Fruit fly (Drosophila melanogaster) whole organism, wandering third instar larva: Measurements from ENCODE around the gene CG34291.

ENCODE experiments used
- Abd-B ChIP-seq: fragments of >200 bp; optimal IDR thresholded peaks from 2 replicates; lab custom pipeline; 2017; ENCODE audit warnings: missing biosample characterization, missing genetic modification characterization
- CG32264 ChIP-seq: fragments of 200-800 bp; sonication (Bioruptor generic); optimal IDR thresholded peaks from 2 replicates; lab custom pipeline; 2016; ENCODE audit warnings: missing biosample characterization, missing genetic modification characterization
- CG9705 ChIP-seq: fragments of 200-800 bp; sonication (Bioruptor generic); optimal IDR thresholded peaks from 2 replicates; lab custom pipeline; 2018; ENCODE audit warnings: missing biosample characterization, mild to moderate bottlenecking, missing genetic modification characterization
- CrebA ChIP-seq: fragments of 200-800 bp; sonication (Bioruptor generic); optimal IDR thresholded peaks from 2 replicates; lab custom pipeline; 2016; ENCODE audit warnings: missing biosample characterization, mild to moderate bottlenecking, missing genetic modification characterization, borderline replicate concordance
- Dfd ChIP-seq: fragments of >200 bp; optimal IDR thresholded peaks from 2 replicates; lab custom pipeline; 2017; ENCODE audit warnings: missing biosample characterization, missing genetic modification characterization
- Dif ChIP-seq: fragments of 200-275, 200-300 bp; sonication (Bioruptor generic); optimal IDR thresholded peaks from 2 replicates; lab custom pipeline; 2018; ENCODE audit warnings: missing biosample characterization, missing genetic modification characterization; ENCODE audit not compliant: partially characterized antibody
- GATAd ChIP-seq: sonication (Bioruptor generic); optimal IDR thresholded peaks from 2 replicates; lab custom pipeline; 2016; ENCODE audit warnings: missing biosample characterization, missing genetic modification characterization
- HLH106 ChIP-seq: fragments of 200-800 bp; optimal IDR thresholded peaks from 3 replicates; lab custom pipeline; 2019; ENCODE audit warnings: missing biosample characterization, mild to moderate bottlenecking, missing genetic modification characterization, moderate library complexity
- Hr78 ChIP-seq: fragments of >200 bp; optimal IDR thresholded peaks from 2 replicates; lab custom pipeline; 2017; ENCODE audit warnings: missing biosample characterization, missing genetic modification characterization
- Hr83 ChIP-seq: fragments of 200-300 bp; sonication (Bioruptor generic); optimal IDR thresholded peaks from 2 replicates; lab custom pipeline; 2016; ENCODE audit warnings: missing biosample characterization, mild to moderate bottlenecking, missing genetic modification characterization, moderate library complexity; ENCODE audit not compliant: poor library complexity, severe bottlenecking
- Jra ChIP-seq: sonication (Bioruptor generic); optimal IDR thresholded peaks from 2 replicates; lab custom pipeline; 2016; ENCODE audit warnings: missing biosample characterization, missing genetic modification characterization
- Myc ChIP-seq: fragments of >200 bp; optimal IDR thresholded peaks from 2 replicates; lab custom pipeline; 2017
- N ChIP-seq: fragments of >200 bp; optimal IDR thresholded peaks from 2 replicates; lab custom pipeline; 2018; ENCODE audit warnings: missing biosample characterization, missing external identifiers, missing genetic modification characterization
- Sp1 ChIP-seq: fragments of 200-800 bp; sonication (Bioruptor generic); optimal IDR thresholded peaks from 3 replicates; lab custom pipeline; 2019; ENCODE audit warnings: missing biosample characterization, mild to moderate bottlenecking, missing genetic modification characterization, moderate library complexity
- Vsx2 ChIP-seq: fragments of 200-300, 225-300 bp; sonication (Bioruptor generic); optimal IDR thresholded peaks from 2 replicates; lab custom pipeline; 2018; ENCODE audit warnings: missing biosample characterization, missing genetic modification characterization; ENCODE audit not compliant: partially characterized antibody
- br ChIP-seq: fragments of 200-800 bp; sonication (Bioruptor generic); optimal IDR thresholded peaks from 2 replicates; lab custom pipeline; 2016; ENCODE audit warnings: missing biosample characterization, missing genetic modification characterization
- brk ChIP-seq: fragments of 200-800 bp; sonication (Bioruptor generic); optimal IDR thresholded peaks from 2 replicates; lab custom pipeline; 2016; ENCODE audit warnings: missing biosample characterization, mild to moderate bottlenecking, missing genetic modification characterization
- dl ChIP-seq, 2 experiments: fragments of 175-275, 200-275 bp in 1 of 2; fragments of 200-275 bp in 1 of 2; sonication (Bioruptor generic); optimal IDR thresholded peaks; lab custom pipeline; 2018; ENCODE audit warnings: mild to moderate bottlenecking in 2 of 2, missing biosample characterization in 2 of 2, missing genetic modification characterization in 2 of 2, moderate library complexity in 2 of 2; ENCODE audit not compliant: partially characterized antibody in 2 of 2, insufficient read depth in 1 of 2
- ey ChIP-seq: fragments of 200-800 bp; sonication (Bioruptor generic); optimal IDR thresholded peaks from 2 replicates; lab custom pipeline; 2016; ENCODE audit warnings: missing biosample characterization, missing genetic modification characterization
- foxo ChIP-seq, 2 experiments: fragments of 200-800 bp; sonication (Bioruptor generic); optimal IDR thresholded peaks; 2 replicates in 1 of 2; 3 replicates in 1 of 2; lab custom pipeline; 2016 to 2017; ENCODE audit warnings: missing biosample characterization in 2 of 2, missing genetic modification characterization in 2 of 2
- fru ChIP-seq: fragments of 200-800 bp; sonication (Bioruptor generic); optimal IDR thresholded peaks from 3 replicates; lab custom pipeline; 2016; ENCODE audit warnings: missing biosample characterization, mild to moderate bottlenecking, missing genetic modification characterization
- h ChIP-seq: fragments of 200-800 bp; sonication (Bioruptor generic); optimal IDR thresholded peaks from 3 replicates; lab custom pipeline; 2016; ENCODE audit warnings: missing biosample characterization, mild to moderate bottlenecking, missing genetic modification characterization
- lola ChIP-seq: fragments of >200 bp; optimal IDR thresholded peaks from 2 replicates; lab custom pipeline; 2017; ENCODE audit warnings: missing biosample characterization, missing genetic modification characterization
- pan ChIP-seq: fragments of >200 bp; optimal IDR thresholded peaks from 2 replicates; lab custom pipeline; 2017
- psq ChIP-seq: fragments of 200-800 bp; sonication (Bioruptor generic); optimal IDR thresholded peaks from 3 replicates; lab custom pipeline; 2017; ENCODE audit warnings: missing biosample characterization, mild to moderate bottlenecking, missing genetic modification characterization, moderate library complexity
- rgr ChIP-seq: fragments of 200-800 bp; sonication (Bioruptor generic); optimal IDR thresholded peaks from 3 replicates; lab custom pipeline; 2016; ENCODE audit warnings: missing biosample characterization, mild to moderate bottlenecking, missing genetic modification characterization
- sage ChIP-seq: fragments of 200-800 bp; sonication (Bioruptor generic); optimal IDR thresholded peaks from 2 replicates; lab custom pipeline; 2016; ENCODE audit warnings: missing biosample characterization, mild to moderate bottlenecking, missing genetic modification characterization
- sv ChIP-seq: fragments of 200-800 bp; sonication (Bioruptor generic); optimal IDR thresholded peaks from 3 replicates; lab custom pipeline; 2016; ENCODE audit warnings: missing biosample characterization, missing genetic modification characterization
- tai ChIP-seq: sonication (Bioruptor generic); optimal IDR thresholded peaks from 2 replicates; lab custom pipeline; 2016; ENCODE audit warnings: missing biosample characterization, missing genetic modification characterization
- usp ChIP-seq: fragments of >200 bp; optimal IDR thresholded peaks from 2 replicates; lab custom pipeline; 2017; ENCODE audit warnings: missing biosample characterization, missing genetic modification characterization
- woc ChIP-seq: sonication (Bioruptor generic); optimal IDR thresholded peaks from 2 replicates; lab custom pipeline; 2016; ENCODE audit warnings: missing biosample characterization, mild to moderate bottlenecking, missing genetic modification characterization

Gene CG34291

DNA sequence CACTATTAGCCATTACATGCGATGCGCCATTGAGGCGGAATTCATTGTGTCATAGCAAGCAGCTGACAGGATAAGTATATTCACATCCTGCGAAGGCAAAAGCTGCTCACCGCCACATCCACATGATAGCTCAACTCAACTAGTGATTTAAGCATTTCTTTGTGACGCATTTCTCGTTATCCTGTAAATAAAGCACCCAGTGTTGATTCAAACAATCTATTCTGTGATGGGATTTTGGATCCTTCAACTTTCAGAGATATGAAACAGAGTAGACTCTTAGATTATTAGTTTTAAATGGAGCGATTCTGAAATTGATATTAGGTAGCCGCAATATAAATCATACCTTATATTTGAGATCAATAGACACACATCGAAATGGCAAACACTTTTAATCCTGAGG is 23.2 kb upstream of the CG34291 start, which contains the start of gene Hex-t1:
Gene Hex-t1, plus strand, starts transcription at position 301 of the 400 bp plus-strand sequence.
- TF ChIP-seq rgr (no peak), woc (no peak), br (GFP tag; lab: Kevin White, UChicago) (no peak), N (GFP tag; lab: Kevin White, UChicago) (no peak), CrebA (GFP tag; lab: Kevin White, UChicago) (no peak), lola (GFP tag; lab: Kevin White, UChicago) (no peak), GATAd (no peak), h (GFP tag; lab: Kevin White, UChicago) (no peak), Vsx2 (GFP tag; lab: Kevin White, UChicago) (no peak), HLH106 (tag; lab: Kevin White, UChicago) (no peak), sv (GFP tag; lab: Kevin White, UChicago) (no peak), fru (GFP tag; lab: Kevin White, UChicago) (no peak)

DNA sequence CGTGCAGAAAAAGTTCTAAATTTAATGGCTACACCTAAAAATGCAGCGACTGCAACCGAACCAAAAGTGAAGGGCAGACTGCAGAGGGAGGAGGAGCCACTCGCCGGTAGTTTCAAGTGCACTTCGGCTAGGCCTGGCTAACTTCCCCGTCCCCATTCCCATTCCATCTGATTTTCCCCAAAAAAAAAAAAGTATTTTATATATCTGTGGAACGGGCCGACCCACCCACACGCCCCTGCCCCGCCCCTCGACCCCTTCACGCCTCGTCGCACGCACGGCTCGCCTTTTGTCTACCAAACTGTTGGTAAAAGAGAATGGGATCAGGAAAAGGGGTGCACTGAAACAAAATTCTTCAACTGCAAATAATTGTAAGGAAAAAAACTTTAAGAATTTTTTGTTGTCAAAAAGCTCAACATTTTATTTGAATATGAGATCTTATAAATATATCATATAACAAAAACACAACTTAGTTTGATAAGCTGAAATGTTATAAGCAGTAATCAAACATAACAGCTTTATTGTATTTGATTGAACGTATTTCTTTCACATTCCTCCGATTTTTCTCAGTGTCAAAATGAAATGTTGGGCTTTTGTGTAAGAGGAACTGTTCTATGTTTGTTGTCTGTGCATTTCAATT is 18.4 kb upstream of the CG34291 start:
- no peak for TF ChIP-seq Hr83 (GFP tag; lab: Kevin White, UChicago)
- TF ChIP-seq Dif (GFP tag; lab: Kevin White, UChicago), result no peak
- no peak for TF ChIP-seq CG9705 (GFP tag; lab: Kevin White, UChicago)
- TF ChIP-seq Dfd (GFP tag; lab: Kevin White, UChicago), result no peak
- no peak for TF ChIP-seq Myc (lab: Kevin White, UChicago)
- no peak for TF ChIP-seq HLH106 (tag; lab: Kevin White, UChicago)
- no peak for TF ChIP-seq Sp1 (GFP tag; lab: Kevin White, UChicago)
- no peak for TF ChIP-seq psq (GFP tag; lab: Kevin White, UChicago)
- no peak for TF ChIP-seq sage
- no peak for TF ChIP-seq Hr78 (GFP tag; lab: Kevin White, UChicago)
- no peak for TF ChIP-seq Jra (GFP tag; lab: Kevin White, UChicago)
- TF ChIP-seq tai, result no peak
- no peak for TF ChIP-seq foxo (GFP tag; optimal IDR thresholded peaks at IDR 0.05; lab: Kevin White, UChicago)
- TF ChIP-seq N (GFP tag; lab: Kevin White, UChicago), result no peak

dm6 chr3R:26443343-26443742 is 17.8 kb upstream of the CG34291 start:
- no peak for TF ChIP-seq sage
- TF ChIP-seq br (GFP tag; lab: Kevin White, UChicago), result no peak
- no peak for TF ChIP-seq psq (GFP tag; lab: Kevin White, UChicago)
- TF ChIP-seq Myc (lab: Kevin White, UChicago), result no peak
- TF ChIP-seq ey (GFP tag; lab: Kevin White, UChicago), result no peak
- no peak for TF ChIP-seq h (GFP tag; lab: Kevin White, UChicago)
- no peak for TF ChIP-seq Hr78 (GFP tag; lab: Kevin White, UChicago)
- no peak for TF ChIP-seq Dfd (GFP tag; lab: Kevin White, UChicago)
- no peak for TF ChIP-seq CG32264 (GFP tag; lab: Kevin White, UChicago)
- TF ChIP-seq fru (GFP tag; lab: Kevin White, UChicago), result no peak
- no peak for TF ChIP-seq pan (lab: Kevin White, UChicago)
- no peak for TF ChIP-seq Abd-B (GFP tag; lab: Kevin White, UChicago)
- TF ChIP-seq CG9705 (GFP tag; lab: Kevin White, UChicago), result no peak
- TF ChIP-seq usp (GFP tag; lab: Kevin White, UChicago), result no peak

DNA sequence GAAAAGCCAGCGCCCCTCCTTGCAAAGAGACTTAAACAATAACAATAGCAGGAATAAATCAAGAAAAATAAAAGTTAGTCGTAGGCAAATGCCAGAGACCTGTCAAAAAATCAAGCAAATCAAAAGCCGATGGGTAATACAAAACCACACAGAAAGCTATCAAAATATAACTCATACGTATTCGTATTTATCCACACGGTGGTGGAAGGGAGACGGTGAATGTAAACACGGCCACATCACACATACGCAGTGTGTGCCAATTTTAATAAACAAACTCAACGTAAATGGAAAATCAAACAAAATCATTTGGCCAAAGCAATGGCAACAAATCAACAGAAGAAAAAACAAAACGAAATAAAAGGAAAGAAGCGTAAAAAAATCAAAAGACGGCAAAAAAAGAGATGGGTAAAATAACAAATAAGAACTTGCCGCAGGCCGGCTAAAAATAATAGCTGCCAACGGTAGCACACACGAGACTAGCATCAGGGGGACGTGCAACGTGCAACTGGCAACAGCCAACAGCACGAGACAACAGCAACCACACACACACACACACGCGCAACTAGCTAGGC is 17.1 kb upstream of the CG34291 start:
- TF ChIP-seq lola (GFP tag; lab: Kevin White, UChicago) (no peak), brk (GFP tag; lab: Kevin White, UChicago) (no peak), Sp1 (GFP tag; lab: Kevin White, UChicago) (peak; percentile 4), dl (GFP tag; optimal IDR thresholded peaks at IDR 0.05; lab: Kevin White, UChicago; ENCODE audit: insufficient read depth in 1 of 2, partially characterized antibody in 2 of 2) (no peak), sage (no peak), HLH106 (tag; lab: Kevin White, UChicago) (no peak), h (GFP tag; lab: Kevin White, UChicago) (peak; percentile 43), rgr (peak; percentile 27)
